Fruit fly (Drosophila melanogaster) whole organism, wandering third instar larva: ENCODE results near the gene NK7.1.

Experiments
- Abd-B ChIP-seq: fragments of >200 bp; optimal IDR thresholded peaks from 2 replicates; lab custom pipeline; 2017; ENCODE audit warnings: missing biosample characterization, missing genetic modification characterization
- CG32264 ChIP-seq: fragments of 200-800 bp; sonication (Bioruptor generic); optimal IDR thresholded peaks from 2 replicates; lab custom pipeline; 2016; ENCODE audit warnings: missing biosample characterization, missing genetic modification characterization
- CG9705 ChIP-seq: fragments of 200-800 bp; sonication (Bioruptor generic); optimal IDR thresholded peaks from 2 replicates; lab custom pipeline; 2018; ENCODE audit warnings: missing biosample characterization, mild to moderate bottlenecking, missing genetic modification characterization
- Dfd ChIP-seq: fragments of >200 bp; optimal IDR thresholded peaks from 2 replicates; lab custom pipeline; 2017; ENCODE audit warnings: missing biosample characterization, missing genetic modification characterization
- Dif ChIP-seq: fragments of 200-275, 200-300 bp; sonication (Bioruptor generic); optimal IDR thresholded peaks from 2 replicates; lab custom pipeline; 2018; ENCODE audit warnings: missing biosample characterization, missing genetic modification characterization; ENCODE audit not compliant: partially characterized antibody
- HLH106 ChIP-seq: fragments of 200-800 bp; optimal IDR thresholded peaks from 3 replicates; lab custom pipeline; 2019; ENCODE audit warnings: missing biosample characterization, mild to moderate bottlenecking, missing genetic modification characterization, moderate library complexity
- Hnf4 ChIP-seq: fragments of 200-800 bp; sonication (Bioruptor generic); optimal IDR thresholded peaks from 2 replicates; lab custom pipeline; 2016; ENCODE audit warnings: missing biosample characterization, mild to moderate bottlenecking, missing genetic modification characterization
- Hr78 ChIP-seq: fragments of >200 bp; optimal IDR thresholded peaks from 2 replicates; lab custom pipeline; 2017; ENCODE audit warnings: missing biosample characterization, missing genetic modification characterization
- Hr83 ChIP-seq: fragments of 200-300 bp; sonication (Bioruptor generic); optimal IDR thresholded peaks from 2 replicates; lab custom pipeline; 2016; ENCODE audit warnings: missing biosample characterization, mild to moderate bottlenecking, missing genetic modification characterization, moderate library complexity; ENCODE audit not compliant: poor library complexity, severe bottlenecking
- Jra ChIP-seq: sonication (Bioruptor generic); optimal IDR thresholded peaks from 2 replicates; lab custom pipeline; 2016; ENCODE audit warnings: missing biosample characterization, missing genetic modification characterization
- Mio ChIP-seq: sonication (Bioruptor generic); optimal IDR thresholded peaks from 2 replicates; lab custom pipeline; 2016; ENCODE audit warnings: missing biosample characterization, missing genetic modification characterization
- Myc ChIP-seq: fragments of >200 bp; optimal IDR thresholded peaks from 2 replicates; lab custom pipeline; 2017
- N ChIP-seq: fragments of >200 bp; optimal IDR thresholded peaks from 2 replicates; lab custom pipeline; 2018; ENCODE audit warnings: missing biosample characterization, missing external identifiers, missing genetic modification characterization
- Vsx2 ChIP-seq: fragments of 200-300, 225-300 bp; sonication (Bioruptor generic); optimal IDR thresholded peaks from 2 replicates; lab custom pipeline; 2018; ENCODE audit warnings: missing biosample characterization, missing genetic modification characterization; ENCODE audit not compliant: partially characterized antibody
- br ChIP-seq: fragments of 200-800 bp; sonication (Bioruptor generic); optimal IDR thresholded peaks from 2 replicates; lab custom pipeline; 2016; ENCODE audit warnings: missing biosample characterization, missing genetic modification characterization
- brk ChIP-seq: fragments of 200-800 bp; sonication (Bioruptor generic); optimal IDR thresholded peaks from 2 replicates; lab custom pipeline; 2016; ENCODE audit warnings: missing biosample characterization, mild to moderate bottlenecking, missing genetic modification characterization
- dl ChIP-seq, 2 experiments: fragments of 175-275, 200-275 bp in 1 of 2; fragments of 200-275 bp in 1 of 2; sonication (Bioruptor generic); optimal IDR thresholded peaks; lab custom pipeline; 2018; ENCODE audit warnings: mild to moderate bottlenecking in 2 of 2, missing biosample characterization in 2 of 2, missing genetic modification characterization in 2 of 2, moderate library complexity in 2 of 2; ENCODE audit not compliant: partially characterized antibody in 2 of 2, insufficient read depth in 1 of 2
- dmrt93B ChIP-seq: fragments of 200-800 bp; sonication (Bioruptor generic); optimal IDR thresholded peaks from 2 replicates; lab custom pipeline; 2018; ENCODE audit warnings: missing biosample characterization, mild to moderate bottlenecking, missing genetic modification characterization
- dsf ChIP-seq: sonication (Bioruptor generic); optimal IDR thresholded peaks from 2 replicates; lab custom pipeline; 2016; ENCODE audit warnings: missing biosample characterization, missing genetic modification characterization, borderline replicate concordance
- ey ChIP-seq: fragments of 200-800 bp; sonication (Bioruptor generic); optimal IDR thresholded peaks from 2 replicates; lab custom pipeline; 2016; ENCODE audit warnings: missing biosample characterization, missing genetic modification characterization
- foxo ChIP-seq, 2 experiments: fragments of 200-800 bp; sonication (Bioruptor generic); optimal IDR thresholded peaks; 2 replicates in 1 of 2; 3 replicates in 1 of 2; lab custom pipeline; 2016 to 2017; ENCODE audit warnings: missing biosample characterization in 2 of 2, missing genetic modification characterization in 2 of 2
- fru ChIP-seq: fragments of 200-800 bp; sonication (Bioruptor generic); optimal IDR thresholded peaks from 3 replicates; lab custom pipeline; 2016; ENCODE audit warnings: missing biosample characterization, mild to moderate bottlenecking, missing genetic modification characterization
- h ChIP-seq: fragments of 200-800 bp; sonication (Bioruptor generic); optimal IDR thresholded peaks from 3 replicates; lab custom pipeline; 2016; ENCODE audit warnings: missing biosample characterization, mild to moderate bottlenecking, missing genetic modification characterization
- pan ChIP-seq: fragments of >200 bp; optimal IDR thresholded peaks from 2 replicates; lab custom pipeline; 2017
- rgr ChIP-seq: fragments of 200-800 bp; sonication (Bioruptor generic); optimal IDR thresholded peaks from 3 replicates; lab custom pipeline; 2016; ENCODE audit warnings: missing biosample characterization, mild to moderate bottlenecking, missing genetic modification characterization
- sv ChIP-seq: fragments of 200-800 bp; sonication (Bioruptor generic); optimal IDR thresholded peaks from 3 replicates; lab custom pipeline; 2016; ENCODE audit warnings: missing biosample characterization, missing genetic modification characterization
- tai ChIP-seq: sonication (Bioruptor generic); optimal IDR thresholded peaks from 2 replicates; lab custom pipeline; 2016; ENCODE audit warnings: missing biosample characterization, missing genetic modification characterization
- usp ChIP-seq: fragments of >200 bp; optimal IDR thresholded peaks from 2 replicates; lab custom pipeline; 2017; ENCODE audit warnings: missing biosample characterization, missing genetic modification characterization
- woc ChIP-seq: sonication (Bioruptor generic); optimal IDR thresholded peaks from 2 replicates; lab custom pipeline; 2016; ENCODE audit warnings: missing biosample characterization, mild to moderate bottlenecking, missing genetic modification characterization

Gene NK7.1

DNA sequence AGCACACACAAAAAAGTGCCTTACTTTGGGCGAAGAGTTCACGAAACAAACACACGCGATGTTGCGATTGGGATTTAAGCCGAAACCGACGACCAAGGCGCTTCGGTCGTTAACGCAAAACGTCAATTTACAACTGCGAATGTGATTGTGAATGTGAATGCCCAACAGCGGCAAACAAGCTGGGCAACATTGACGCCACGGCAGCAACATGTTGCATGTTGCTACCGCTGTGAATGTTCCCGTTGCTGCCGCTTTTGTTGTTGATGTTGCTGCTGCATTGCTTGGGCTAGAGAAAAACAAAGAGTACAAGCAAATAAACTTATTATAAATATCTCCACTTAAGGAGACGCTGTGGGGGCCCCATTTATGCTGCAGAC lies at the start of gene NK7.1:
NK7.1 (minus strand) TSS at position 137 of the 377 bp plus-strand sequence.
- TF ChIP-seq Mio (GFP tag; lab: Kevin White, UChicago) (no peak), CG32264 (GFP tag; lab: Kevin White, UChicago) (no peak), Hr83 (no peak), tai (GFP tag; lab: Kevin White, UChicago) (no peak), HLH106 (tag; lab: Kevin White, UChicago) (no peak), brk (no peak), woc (GFP tag; lab: Kevin White, UChicago) (no peak), Abd-B (GFP tag; lab: Kevin White, UChicago) (no peak), rgr (GFP tag; lab: Kevin White, UChicago) (no peak), Hr78 (GFP tag; lab: Kevin White, UChicago) (no peak), ey (no peak), Dfd (GFP tag; lab: Kevin White, UChicago) (no peak), h (no peak), Myc (lab: Kevin White, UChicago) (no peak), foxo (GFP tag; optimal IDR thresholded peaks at IDR 0.05; lab: Kevin White, UChicago) (no peak), sv (GFP tag; lab: Kevin White, UChicago) (no peak)

DNA sequence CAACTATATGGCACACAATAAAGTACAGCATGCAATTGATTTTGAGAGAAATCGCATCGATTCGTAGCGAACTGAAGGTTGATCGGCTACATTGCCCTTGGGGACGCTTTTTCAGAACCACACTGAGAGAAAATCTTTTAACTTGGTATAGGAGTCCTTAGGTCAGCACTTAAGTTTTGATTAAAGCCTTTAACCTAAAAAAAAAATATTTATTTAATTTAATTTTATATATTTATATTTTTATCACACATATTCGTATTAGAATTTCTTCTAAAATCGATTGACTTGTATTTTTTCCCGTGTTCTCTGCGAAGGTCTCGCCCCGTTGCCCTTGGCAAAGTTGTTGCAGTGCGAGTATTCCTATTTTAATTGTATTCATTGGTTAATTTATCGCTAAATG lies 49.1 kb upstream of the NK7.1 start:
- TF ChIP-seq dl (GFP tag; optimal IDR thresholded peaks at IDR 0.05; lab: Kevin White, UChicago; ENCODE audit: insufficient read depth in 1 of 2, partially characterized antibody in 2 of 2): no peak
- TF ChIP-seq dmrt93B: no peak
- no peak for TF ChIP-seq Vsx2
- no peak for TF ChIP-seq Hr78 (GFP tag; lab: Kevin White, UChicago)
- TF ChIP-seq CG32264 (GFP tag; lab: Kevin White, UChicago): no peak
- no peak for TF ChIP-seq Dif (GFP tag; lab: Kevin White, UChicago)
- no peak for TF ChIP-seq pan (lab: Kevin White, UChicago)
- no peak for TF ChIP-seq Hnf4 (GFP tag; lab: Kevin White, UChicago)
- TF ChIP-seq Jra (GFP tag; lab: Kevin White, UChicago): no peak

DNA sequence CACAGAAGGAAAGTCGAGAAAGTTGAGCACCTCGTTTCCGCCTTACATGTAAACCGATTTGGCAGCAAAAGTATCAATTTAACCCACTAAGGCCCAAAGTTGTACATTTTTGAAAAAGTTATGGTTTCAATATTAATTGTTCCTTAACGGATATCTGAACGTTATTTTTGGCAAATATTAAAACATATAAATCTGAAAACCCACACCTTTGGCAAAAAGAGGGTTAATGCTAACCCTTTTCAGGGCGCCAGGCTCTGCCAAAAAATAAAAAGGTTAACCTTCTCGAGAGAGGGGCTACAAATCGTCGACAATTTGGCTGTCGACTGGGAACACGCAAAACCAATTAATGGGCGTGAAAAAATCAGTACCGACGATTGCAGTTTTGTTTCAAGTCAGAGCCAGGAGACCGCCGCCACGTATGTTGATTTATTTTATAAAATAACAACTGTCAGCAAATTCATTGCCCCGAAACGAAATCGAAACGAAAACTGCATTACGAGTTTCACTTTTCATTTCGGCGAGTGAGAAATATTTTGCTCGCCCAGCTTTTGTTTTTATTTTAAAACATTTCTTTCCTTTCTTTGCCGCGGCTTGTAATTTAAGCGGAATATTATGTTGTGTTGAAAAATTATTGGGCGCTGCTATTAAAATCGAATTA lies 46.8 kb upstream of the NK7.1 start:
- TF ChIP-seq CG9705 (no peak), br (GFP tag; lab: Kevin White, UChicago) (peak; percentile 24), dl (GFP tag; optimal IDR thresholded peaks at IDR 0.05; lab: Kevin White, UChicago; ENCODE audit: insufficient read depth in 1 of 2, partially characterized antibody in 2 of 2) (no peak), h (peak; percentile 30), HLH106 (tag; lab: Kevin White, UChicago) (peak; percentile 5), fru (GFP tag; lab: Kevin White, UChicago) (peak; percentile 17), ey (peak; percentile 15), Hnf4 (GFP tag; lab: Kevin White, UChicago) (peak; percentile 12), Vsx2 (no peak), Mio (GFP tag; lab: Kevin White, UChicago) (no peak), rgr (GFP tag; lab: Kevin White, UChicago) (peak; percentile 48), usp (GFP tag; lab: Kevin White, UChicago) (no peak), N (no peak), Dif (GFP tag; lab: Kevin White, UChicago) (no peak)

DNA sequence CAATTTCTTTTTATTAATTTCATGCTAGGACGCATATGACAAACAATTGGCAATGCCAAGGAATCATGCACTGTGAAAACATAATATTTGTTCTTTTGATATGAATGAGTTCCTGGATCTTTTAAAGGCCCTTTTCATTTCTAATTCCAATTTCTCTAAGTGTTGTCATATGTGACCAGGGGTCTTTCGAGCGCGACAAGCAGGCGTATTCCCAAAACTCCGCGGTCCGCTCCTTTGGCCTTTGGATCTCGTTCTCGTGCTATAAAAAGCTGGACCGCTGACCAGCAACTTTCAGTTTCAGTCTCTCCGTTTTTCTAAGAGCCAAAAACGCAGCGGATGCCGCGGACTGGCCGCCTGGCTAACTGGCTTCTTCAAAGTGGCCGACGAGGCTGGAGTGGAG lies 45.5 kb upstream of the NK7.1 start, which contains the start of gene natalisin:
natalisin (plus strand) TSS at position 301 of the 400 bp plus-strand sequence.
- TF ChIP-seq usp (GFP tag; lab: Kevin White, UChicago): no peak

DNA sequence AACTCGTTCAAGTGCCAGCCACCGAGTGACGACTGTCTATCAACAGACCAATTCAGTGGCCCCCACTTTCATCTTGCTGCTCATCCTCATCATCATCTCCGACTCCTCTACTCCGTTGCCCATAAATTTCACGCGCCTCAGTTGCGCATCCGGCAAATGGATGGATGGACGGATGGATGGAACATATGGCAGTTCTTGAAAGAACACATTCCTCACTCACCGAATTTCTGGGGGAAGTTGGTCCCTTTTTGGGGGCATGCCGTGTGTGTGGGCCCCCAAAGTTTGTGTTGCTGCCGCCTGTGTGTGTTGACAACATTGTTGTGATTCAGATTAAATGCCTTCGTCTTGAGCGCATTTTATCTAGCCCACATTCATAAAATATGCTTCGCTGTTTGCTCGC lies 42.9 kb upstream of the NK7.1 start:
- no peak for TF ChIP-seq dsf
- TF ChIP-seq woc (GFP tag; lab: Kevin White, UChicago): no peak
- TF ChIP-seq dl (GFP tag; optimal IDR thresholded peaks at IDR 0.05; lab: Kevin White, UChicago; ENCODE audit: insufficient read depth in 1 of 2, partially characterized antibody in 2 of 2): no peak
- no peak for TF ChIP-seq ey
- TF ChIP-seq CG9705: no peak
- TF ChIP-seq brk: no peak
- TF ChIP-seq Hr83: no peak
- no peak for TF ChIP-seq HLH106 (tag; lab: Kevin White, UChicago)
- TF ChIP-seq Myc (lab: Kevin White, UChicago): no peak
- TF ChIP-seq Dfd (GFP tag; lab: Kevin White, UChicago): no peak
- TF ChIP-seq Mio (GFP tag; lab: Kevin White, UChicago): no peak
- no peak for TF ChIP-seq pan (lab: Kevin White, UChicago)
- TF ChIP-seq, all 38 proteins: peak for 0
